Worm (Caenorhabditis elegans) whole organism, L2 larva: ENCODE results near the gene W03A5.1.

ENCODE experiments used
- C34F6.9 ChIP-seq: fragments of 150-350 bp; optimal IDR thresholded peaks from 2 replicates; lab custom pipeline; 2014; ENCODE audit warnings: missing biosample characterization, missing genetic modification characterization
- F13H6.1 ChIP-seq: sonication (generic microtip); optimal IDR thresholded peaks from 2 replicates; lab custom pipeline; 2016; ENCODE audit warnings: missing genetic modification characterization, missing compliant biosample characterization
- Y55F3AM.14 ChIP-seq: fragments of 200-800 bp; sonication (Bioruptor generic); optimal IDR thresholded peaks from 2 replicates; lab custom pipeline; 2018; ENCODE audit warnings: mild to moderate bottlenecking, missing genetic modification characterization, missing compliant biosample characterization
- ama-1 ChIP-seq: fragments of 150-350 bp; optimal IDR thresholded peaks from 2 replicates; lab custom pipeline; 2018; ENCODE audit warnings: inconsistent platforms
- ceh-16 ChIP-seq: fragments of 150-350 bp; optimal IDR thresholded peaks from 2 replicates; lab custom pipeline; 2014; ENCODE audit warnings: missing biosample characterization, missing genetic modification characterization
- ceh-82 ChIP-seq: fragments of 150-350 bp; optimal IDR thresholded peaks from 2 replicates; lab custom pipeline; 2014; ENCODE audit warnings: missing biosample characterization, missing genetic modification characterization
- crh-2 ChIP-seq: sonication (generic microtip); optimal IDR thresholded peaks from 2 replicates; lab custom pipeline; 2017; ENCODE audit warnings: missing biosample characterization, missing genetic modification characterization
- dmd-4 ChIP-seq: sonication (generic microtip); optimal IDR thresholded peaks from 2 replicates; lab custom pipeline; 2017; ENCODE audit warnings: missing biosample characterization, missing genetic modification characterization
- egl-27 ChIP-seq: sonication (generic microtip); optimal IDR thresholded peaks from 3 replicates; lab custom pipeline; 2017; ENCODE audit warnings: missing biosample characterization, missing genetic modification reagents, missing genetic modification characterization
- elt-1 ChIP-seq: fragments of 150-350 bp; optimal IDR thresholded peaks from 2 replicates; lab custom pipeline; 2014; ENCODE audit warnings: missing biosample characterization, missing genetic modification characterization
- elt-3 ChIP-seq: sonication (generic microtip); optimal IDR thresholded peaks from 2 replicates; lab custom pipeline; 2017; ENCODE audit warnings: missing biosample characterization, missing genetic modification characterization
- fos-1 ChIP-seq: fragments of 150-350 bp; optimal IDR thresholded peaks from 2 replicates; lab custom pipeline; 2014; ENCODE audit warnings: missing biosample characterization, missing genetic modification characterization
- gmeb-1 ChIP-seq: fragments of 150-350 bp; optimal IDR thresholded peaks from 2 replicates; lab custom pipeline; 2014; ENCODE audit warnings: missing biosample characterization, missing genetic modification characterization
- lin-11 ChIP-seq: fragments of 150-350 bp; sonication (generic microtip); optimal IDR thresholded peaks from 2 replicates; lab custom pipeline; 2014; ENCODE audit warnings: missing biosample characterization, missing genetic modification characterization, inconsistent platforms, mixed read lengths
- lin-39 ChIP-seq: fragments of 150-350 bp; optimal IDR thresholded peaks from 2 replicates; lab custom pipeline; 2014; ENCODE audit warnings: missing biosample characterization, missing genetic modification reagents, missing genetic modification characterization
- lsy-2 ChIP-seq, 2 experiments: fragments of 150-350 bp in 1 of 2; sonication (generic microtip) in 1 of 2; optimal IDR thresholded peaks; 2 replicates each; lab custom pipeline; 2014 to 2017; ENCODE audit warnings: missing biosample characterization in 2 of 2, missing genetic modification characterization in 2 of 2
- mab-5 ChIP-seq: fragments of 150-350 bp; optimal IDR thresholded peaks from 2 replicates; lab custom pipeline; 2014; ENCODE audit warnings: missing biosample characterization, missing genetic modification characterization
- mbf-1 ChIP-seq: sonication (generic microtip); optimal IDR thresholded peaks from 2 replicates; lab custom pipeline; 2017; ENCODE audit warnings: missing biosample characterization, missing genetic modification characterization
- mdl-1 ChIP-seq, 2 experiments: fragments of 150-350 bp in 1 of 2; sonication (generic microtip) in 1 of 2; optimal IDR thresholded peaks; 2 replicates each; lab custom pipeline; 2017; ENCODE audit warnings: missing biosample characterization in 2 of 2, missing genetic modification characterization in 2 of 2
- nhr-10 ChIP-seq: sonication (generic microtip); optimal IDR thresholded peaks from 2 replicates; lab custom pipeline; 2017; ENCODE audit warnings: missing biosample characterization, missing genetic modification characterization
- nhr-129 ChIP-seq: fragments of 150-350 bp; optimal IDR thresholded peaks from 2 replicates; lab custom pipeline; 2014; ENCODE audit warnings: missing biosample characterization, missing genetic modification characterization
- nhr-21 ChIP-seq: fragments of 150-350 bp; optimal IDR thresholded peaks from 2 replicates; lab custom pipeline; 2014; ENCODE audit warnings: missing biosample characterization, missing genetic modification characterization
- nhr-23 ChIP-seq: fragments of 150-350 bp; optimal IDR thresholded peaks from 2 replicates; lab custom pipeline; 2014; ENCODE audit warnings: missing biosample characterization, missing genetic modification reagents, missing genetic modification characterization
- nhr-237 ChIP-seq: fragments of 150-350 bp; optimal IDR thresholded peaks from 2 replicates; lab custom pipeline; 2014; ENCODE audit warnings: missing biosample characterization, missing genetic modification characterization
- nhr-25 ChIP-seq: fragments of 150-350 bp; sonication (generic microtip); optimal IDR thresholded peaks from 3 replicates; lab custom pipeline; 2014; ENCODE audit warnings: missing biosample characterization, missing genetic modification characterization
- nhr-77 ChIP-seq: fragments of 150-350 bp; optimal IDR thresholded peaks from 2 replicates; lab custom pipeline; 2014; ENCODE audit warnings: missing biosample characterization, missing genetic modification characterization
- peb-1 ChIP-seq: fragments of 150-350 bp; optimal IDR thresholded peaks from 2 replicates; lab custom pipeline; 2014; ENCODE audit warnings: missing biosample characterization, missing genetic modification characterization
- sem-4 ChIP-seq: fragments of 150-350 bp; optimal IDR thresholded peaks from 2 replicates; lab custom pipeline; 2014; ENCODE audit warnings: missing biosample characterization, missing genetic modification reagents, missing genetic modification characterization
- skn-1 ChIP-seq: sonication (generic microtip); optimal IDR thresholded peaks from 2 replicates; lab custom pipeline; 2017; ENCODE audit warnings: missing biosample characterization, missing genetic modification characterization
- unc-39 ChIP-seq: fragments of 150-350 bp; optimal IDR thresholded peaks from 2 replicates; lab custom pipeline; 2014; ENCODE audit warnings: missing biosample characterization, missing genetic modification characterization
- unc-55 ChIP-seq: fragments of 150-350 bp; sonication (generic microtip); optimal IDR thresholded peaks from 3 replicates; lab custom pipeline; 2014; ENCODE audit warnings: missing biosample characterization, missing genetic modification reagents, missing genetic modification characterization
- zag-1 ChIP-seq: fragments of 150-350 bp; optimal IDR thresholded peaks from 2 replicates; lab custom pipeline; 2014; ENCODE audit warnings: missing biosample characterization, missing genetic modification characterization
- ztf-1 ChIP-seq: fragments of 200-800 bp; sonication (Bioruptor generic); conservative IDR thresholded peaks from 2 replicates; pipeline ENCODE4 v1.3.6; 2022; ENCODE audit warnings: missing genetic modification characterization, missing compliant biosample characterization
- ztf-4 ChIP-seq: fragments of 150-350 bp; optimal IDR thresholded peaks from 2 replicates; lab custom pipeline; 2014; ENCODE audit warnings: missing biosample characterization, missing genetic modification characterization

The W03A5.1 gene

ce11 chrIII:5373715-5374114 is 34.0 kb upstream of the W03A5.1 start:
- no peak for TF ChIP-seq nhr-237 (tag; lab: Kevin White, UChicago)
- no peak for TF ChIP-seq crh-2
- no peak for TF ChIP-seq ama-1 (lab: Kevin White, UChicago)
- TF ChIP-seq C34F6.9 (tag; lab: Kevin White, UChicago) = no peak
- no peak for TF ChIP-seq gmeb-1 (tag; lab: Kevin White, UChicago)
- no peak for TF ChIP-seq unc-39
- TF ChIP-seq nhr-23 (tag; lab: Kevin White, UChicago) = no peak
- no peak for TF ChIP-seq nhr-10 (tag; lab: Kevin White, UChicago)
- TF ChIP-seq nhr-77 (tag; lab: Kevin White, UChicago) = no peak
- no peak for TF ChIP-seq nhr-129
- TF ChIP-seq mdl-1 (tag; optimal IDR thresholded peaks at IDR 0.05; lab: Kevin White, UChicago) = no peak
- TF ChIP-seq nhr-21 = no peak
- TF ChIP-seq lin-11 = no peak
- no peak for TF ChIP-seq peb-1 (tag; lab: Kevin White, UChicago)
- TF ChIP-seq mbf-1 (tag; lab: Kevin White, UChicago) = no peak
- TF ChIP-seq F13H6.1 (tag; lab: Kevin White, UChicago) = no peak

DNA sequence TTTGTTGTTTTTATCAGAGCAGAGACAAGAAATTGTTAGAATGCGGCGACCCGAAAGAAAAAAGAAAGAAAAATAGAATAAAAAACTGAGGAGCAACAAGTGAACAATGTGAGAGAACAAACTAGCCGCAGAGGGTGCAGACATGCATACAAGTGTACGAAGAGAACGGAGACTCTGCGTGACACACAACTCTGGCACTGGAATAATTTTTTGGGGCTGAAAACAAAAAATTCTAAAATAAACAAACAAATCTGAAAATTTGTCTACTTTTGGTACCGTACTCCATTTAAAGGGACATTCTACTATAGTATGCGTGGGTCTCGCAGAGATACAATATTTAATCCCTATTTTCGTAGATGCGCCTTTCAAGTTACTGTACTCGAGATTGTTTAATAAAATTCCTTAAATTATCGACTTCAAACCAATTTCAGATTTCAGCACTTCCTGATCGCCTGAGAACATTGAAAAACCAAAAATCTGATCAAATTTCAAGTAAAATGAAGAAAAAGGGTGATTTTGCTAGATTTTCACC is 32.6 kb upstream of the W03A5.1 start:
- TF ChIP-seq egl-27 (tag; lab: Kevin White, UChicago) = no peak
- no peak for TF ChIP-seq mab-5 (tag; lab: Kevin White, UChicago)
- TF ChIP-seq skn-1 (tag; lab: Kevin White, UChicago) = no peak
- no peak for TF ChIP-seq nhr-25 (tag; lab: Kevin White, UChicago)

DNA sequence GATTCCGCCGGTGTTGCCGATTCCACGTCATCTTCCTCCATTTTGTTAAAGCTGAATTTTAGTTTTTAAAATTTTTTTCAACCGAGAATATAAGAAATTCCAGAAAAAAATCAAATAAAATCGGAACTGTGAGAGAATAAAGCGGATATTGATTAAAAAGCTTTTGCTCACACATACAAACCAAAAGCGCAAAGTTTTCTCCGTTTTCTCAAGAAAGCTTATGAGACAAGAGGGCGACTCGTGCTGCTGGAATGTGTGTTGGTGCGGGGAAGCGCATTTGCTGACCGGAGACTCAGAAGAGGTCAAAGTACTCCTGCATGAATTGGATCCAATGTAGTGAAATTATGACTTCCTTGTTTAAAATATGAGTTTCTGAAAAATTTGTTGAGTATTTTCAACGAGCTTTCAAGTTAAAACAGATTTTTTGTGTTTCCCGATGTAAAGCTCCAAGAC is 27.8 kb upstream of the W03A5.1 start, which contains the start of gene paqr-2:
TSS of gene paqr-2 (minus strand) at position 51 of the 453 bp plus-strand sequence.
- TF ChIP-seq mdl-1 (tag; optimal IDR thresholded peaks at IDR 0.05; lab: Kevin White, UChicago) (no peak), C34F6.9 (tag; lab: Kevin White, UChicago) (peak; percentile 64), ama-1 (lab: Kevin White, UChicago) (peak; percentile 30), lsy-2 (tag; optimal IDR thresholded peaks at IDR 0.05; lab: Kevin White, UChicago) (peak in 1 of 2 experiments; percentile 49), unc-39 (no peak), fos-1 (tag; lab: Kevin White, UChicago) (peak; percentile 15), unc-55 (GFP tag; lab: Kevin White, UChicago) (peak; percentile 35), lin-11 (peak; percentile 1), nhr-129 (peak; percentile 48)

- TF ChIP-seq nhr-129 (no peak), dmd-4 (tag; lab: Kevin White, UChicago) (no peak), unc-55 (GFP tag; lab: Kevin White, UChicago) (no peak), sem-4 (tag; lab: Kevin White, UChicago) (no peak), Y55F3AM.14 (GFP tag; lab: Kevin White, UChicago) (no peak), nhr-25 (tag; lab: Kevin White, UChicago) (no peak), mab-5 (tag; lab: Kevin White, UChicago) (no peak), elt-3 (no peak), lin-11 (no peak), lsy-2 (tag; optimal IDR thresholded peaks at IDR 0.05; lab: Kevin White, UChicago) (no peak), nhr-23 (tag; lab: Kevin White, UChicago) (no peak), zag-1 (tag; lab: Kevin White, UChicago) (no peak), gmeb-1 (tag; lab: Kevin White, UChicago) (no peak), crh-2 (no peak), fos-1 (tag; lab: Kevin White, UChicago) (no peak), peb-1 (tag; lab: Kevin White, UChicago) (no peak), lin-39 (tag; lab: Kevin White, UChicago) (no peak)
- TF ChIP-seq, all 48 proteins: peak for 0
These were observed 27.1 kb upstream of the W03A5.1 start for ce11 chrIII:5380554-5380953.

DNA sequence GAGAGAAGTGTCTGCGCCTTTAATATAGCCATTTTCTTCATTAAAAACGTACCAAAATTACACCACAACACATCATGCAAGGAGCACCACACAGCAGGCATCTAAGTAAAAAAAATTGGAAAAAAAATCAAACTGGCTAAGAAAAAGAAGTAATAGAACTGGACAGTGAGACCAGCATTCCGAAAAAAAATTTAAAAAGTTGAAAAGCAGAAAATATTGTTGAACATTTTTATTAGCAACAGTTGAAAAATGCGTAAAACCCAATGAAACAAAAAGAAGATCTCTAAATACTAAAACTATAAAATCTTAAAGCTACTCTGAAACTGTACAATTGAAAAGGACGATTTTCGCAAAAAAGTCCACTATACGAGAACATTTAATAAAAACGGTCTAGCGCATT is 25.6 kb upstream of the W03A5.1 start, which contains the start of gene Y32H12A.6:
TSS of gene Y32H12A.6 (minus strand) at position 101 of the 400 bp plus-strand sequence.
- TF ChIP-seq ceh-16 (tag; lab: Kevin White, UChicago) (no peak), nhr-129 (no peak), Y55F3AM.14 (GFP tag; lab: Kevin White, UChicago) (no peak), lin-11 (no peak), nhr-77 (tag; lab: Kevin White, UChicago) (no peak), lin-39 (tag; lab: Kevin White, UChicago) (no peak), unc-55 (GFP tag; lab: Kevin White, UChicago) (no peak), ztf-4 (tag; lab: Kevin White, UChicago) (no peak), elt-1 (tag; lab: Kevin White, UChicago) (no peak), ceh-82 (tag; lab: Kevin White, UChicago) (no peak), ztf-1 (GFP tag; lab: Robert Waterston, UW) (no peak), egl-27 (tag; lab: Kevin White, UChicago) (no peak), lsy-2 (tag; optimal IDR thresholded peaks at IDR 0.05; lab: Kevin White, UChicago) (no peak)
